Worm (Caenorhabditis elegans) whole organism, L1 larva: ENCODE data around the gene C14A4.6.

ENCODE experiments used
- jun-1 ChIP-seq: fragments of 150-350 bp; optimal IDR thresholded peaks from 2 replicates; lab custom pipeline; 2014; ENCODE audit warnings: missing biosample characterization, missing genetic modification reagents, missing genetic modification characterization
- nhr-76 ChIP-seq: sonication (generic microtip); optimal IDR thresholded peaks from 2 replicates; lab custom pipeline; 2017; ENCODE audit warnings: missing biosample characterization, missing genetic modification characterization
- pax-3 ChIP-seq: fragments of 200-800 bp; sonication (Bioruptor generic); optimal IDR thresholded peaks from 2 replicates; lab custom pipeline; 2018; ENCODE audit warnings: mild to moderate bottlenecking, missing genetic modification characterization, moderate library complexity, missing compliant biosample characterization

DNA sequence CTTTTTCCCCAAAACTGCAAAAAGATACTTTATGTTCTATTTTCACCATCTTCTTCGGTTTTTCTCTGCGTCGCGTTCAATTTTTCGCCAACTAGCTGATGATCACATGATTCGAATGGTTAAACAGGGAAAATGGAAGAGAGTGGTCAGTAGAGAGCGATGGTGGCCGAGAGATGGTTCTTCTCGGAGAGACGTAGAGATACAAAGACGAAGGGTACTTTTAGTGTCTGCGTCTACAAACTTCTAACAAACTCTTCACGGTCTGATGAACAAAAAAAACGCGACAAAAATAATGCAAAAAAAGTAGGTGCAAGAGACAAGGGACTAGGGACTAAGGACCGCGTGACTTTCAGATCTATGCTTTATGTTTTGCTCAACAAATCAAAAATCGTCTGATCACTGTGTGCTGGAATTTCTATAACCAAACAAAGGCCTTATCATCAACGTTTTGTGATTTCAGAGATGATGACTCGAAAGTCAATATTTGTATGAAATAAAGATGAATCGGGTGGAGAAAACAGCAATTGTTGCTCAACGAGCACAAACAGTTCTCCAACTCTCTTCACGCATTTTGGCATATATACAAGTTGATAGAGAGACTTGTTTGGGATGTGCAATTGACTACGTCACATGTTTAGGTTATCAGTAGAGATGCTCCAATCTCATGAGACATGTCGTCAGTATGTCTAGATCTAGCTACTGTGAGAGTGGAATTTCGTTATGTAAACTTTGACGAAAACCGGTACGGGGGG, 42.4 kb downstream of the C14A4.6 start:
- TF ChIP-seq pax-3 (tag; lab: Kevin White, UChicago) (peak; percentile 88), jun-1 (tag; lab: Kevin White, UChicago) (peak; percentile 95), nhr-76 (tag; lab: Kevin White, UChicago) (no peak)
